Worm (Caenorhabditis elegans) whole organism, young adult: ENCODE measurements around the gene C18D11.1.

Experiments used
- B0019.2 ChIP-seq: fragments of 200-800 bp; sonication (Bioruptor generic); conservative IDR thresholded peaks from 2 replicates; pipeline ENCODE4 v1.3.6; 2022; ENCODE audit warnings: missing genetic modification reagents, missing genetic modification characterization, missing compliant biosample characterization
- B0261.1 ChIP-seq: sonication (generic microtip); optimal IDR thresholded peaks from 2 replicates; lab custom pipeline; 2016; ENCODE audit warnings: mild to moderate bottlenecking, missing genetic modification characterization, moderate library complexity, missing compliant biosample characterization
- D2030.7 ChIP-seq: fragments of 200-800 bp; sonication (Bioruptor generic); IDR thresholded peaks from 2 replicates; pipeline ENCODE4 v1.3.6; 2022; ENCODE audit warnings: missing genetic modification reagents, missing genetic modification characterization, missing compliant biosample characterization
- F39B2.1 ChIP-seq: fragments of 200-800 bp; sonication (Bioruptor generic); IDR thresholded peaks from 2 replicates; pipeline ENCODE4 v1.3.6; 2022; ENCODE audit warnings: missing genetic modification reagents, missing genetic modification characterization, missing compliant biosample characterization
- F57C9.4 ChIP-seq: sonication (generic microtip); optimal IDR thresholded peaks from 2 replicates; lab custom pipeline; 2017; ENCODE audit warnings: mild to moderate bottlenecking, missing genetic modification characterization, missing compliant biosample characterization
- K11D2.4 ChIP-seq: fragments of 200-800 bp; sonication (Bioruptor generic); IDR thresholded peaks from 2 replicates; pipeline ENCODE4 v1.3.6; 2022; ENCODE audit warnings: missing genetic modification reagents, missing genetic modification characterization, missing compliant biosample characterization
- Y53F4B.3 ChIP-seq: fragments of 200-800 bp; sonication (Bioruptor generic); IDR thresholded peaks from 2 replicates; pipeline ENCODE4 v1.3.6; 2022; ENCODE audit warnings: missing genetic modification reagents, missing genetic modification characterization, missing compliant biosample characterization
- Y53G8AR.9 ChIP-seq: fragments of 200-800 bp; sonication (Bioruptor generic); conservative IDR thresholded peaks from 2 replicates; pipeline ENCODE4 v1.3.6; 2022; ENCODE audit warnings: missing genetic modification reagents, missing genetic modification characterization, missing compliant biosample characterization
- ZK185.1 ChIP-seq: sonication (generic microtip); optimal IDR thresholded peaks from 2 replicates; lab custom pipeline; 2016; ENCODE audit warnings: mild to moderate bottlenecking, missing genetic modification characterization, missing compliant biosample characterization; ENCODE audit not compliant: poor library complexity, severe bottlenecking
- attf-5 ChIP-seq: fragments of 200-800 bp; sonication (Bioruptor generic); optimal IDR thresholded peaks from 2 replicates; lab custom pipeline; 2018; ENCODE audit warnings: mild to moderate bottlenecking, missing genetic modification characterization, missing compliant biosample characterization
- cebp-2 ChIP-seq: fragments of 200-800 bp; sonication (Bioruptor generic); IDR thresholded peaks from 2 replicates; pipeline ENCODE4 v1.3.6; 2022; ENCODE audit warnings: missing genetic modification characterization, missing compliant biosample characterization
- die-1 ChIP-seq: sonication (generic microtip); optimal IDR thresholded peaks from 2 replicates; lab custom pipeline; 2016; ENCODE audit warnings: missing genotype, mild to moderate bottlenecking, missing genetic modification characterization, missing compliant biosample characterization
- dpff-1 ChIP-seq: sonication (generic microtip); optimal IDR thresholded peaks from 2 replicates; lab custom pipeline; 2017; ENCODE audit warnings: mild to moderate bottlenecking, missing genetic modification characterization, missing compliant biosample characterization
- egl-18 ChIP-seq: fragments of 200-800 bp; sonication (Bioruptor generic); IDR thresholded peaks from 2 replicates; pipeline ENCODE4 v1.3.6; 2022; ENCODE audit warnings: missing genetic modification reagents, missing genetic modification characterization, missing compliant biosample characterization
- egrh-3 ChIP-seq: fragments of 200-800 bp; sonication (Bioruptor generic); IDR thresholded peaks from 2 replicates; pipeline ENCODE4 v1.3.6; 2022; ENCODE audit warnings: missing genetic modification reagents, missing genetic modification characterization, missing compliant biosample characterization
- hmg-1.2 ChIP-seq: fragments of 200-800 bp; sonication (Bioruptor generic); IDR thresholded peaks from 2 replicates; pipeline ENCODE4 v1.3.6; 2022; ENCODE audit warnings: missing genetic modification reagents, missing genetic modification characterization, missing compliant biosample characterization
- hsf-1 ChIP-seq: fragments of 200-800 bp; sonication (Bioruptor generic); IDR thresholded peaks from 2 replicates; pipeline ENCODE4 v1.3.6; 2022; ENCODE audit warnings: missing genetic modification reagents, missing genetic modification characterization, missing compliant biosample characterization
- lag-1 ChIP-seq: fragments of 200-800 bp; sonication (Bioruptor generic); IDR thresholded peaks from 2 replicates; pipeline ENCODE4 v1.3.6; 2022; ENCODE audit warnings: missing genetic modification reagents, missing genetic modification characterization, missing compliant biosample characterization
- lin-54 ChIP-seq: fragments of 200-800 bp; sonication (Bioruptor generic); optimal IDR thresholded peaks from 2 replicates; lab custom pipeline; 2018; ENCODE audit warnings: mild to moderate bottlenecking, missing genetic modification characterization, missing compliant biosample characterization
- lir-1 ChIP-seq: fragments of 200-800 bp; sonication (Bioruptor generic); conservative IDR thresholded peaks from 2 replicates; pipeline ENCODE4 v1.3.6; 2022; ENCODE audit warnings: missing genetic modification reagents, missing genetic modification characterization, missing compliant biosample characterization
- lsy-27 ChIP-seq: sonication (generic microtip); optimal IDR thresholded peaks from 2 replicates; lab custom pipeline; 2017; ENCODE audit warnings: missing genetic modification characterization, mild to moderate bottlenecking, missing compliant biosample characterization, antibody characterized with exemption, missing genotype, borderline replicate concordance; ENCODE audit not compliant: insufficient read depth
- madf-10 ChIP-seq: sonication (generic microtip); optimal IDR thresholded peaks from 2 replicates; lab custom pipeline; 2016; ENCODE audit warnings: mild to moderate bottlenecking, missing genetic modification characterization, missing compliant biosample characterization
- madf-3 ChIP-seq: fragments of 200-800 bp; sonication (Bioruptor generic); IDR thresholded peaks from 2 replicates; pipeline ENCODE4 v1.3.6; 2022; ENCODE audit warnings: missing genetic modification reagents, missing genetic modification characterization, missing compliant biosample characterization
- madf-8 ChIP-seq: fragments of 200-800 bp; sonication (Bioruptor generic); conservative IDR thresholded peaks from 2 replicates; pipeline ENCODE4 v1.3.6; 2022; ENCODE audit warnings: missing genetic modification reagents, missing genetic modification characterization, missing compliant biosample characterization
- nfya-1 ChIP-seq: sonication (generic microtip); optimal IDR thresholded peaks from 2 replicates; lab custom pipeline; 2017; ENCODE audit warnings: antibody characterized with exemption, missing compliant biosample characterization, missing genetic modification characterization, borderline replicate concordance; ENCODE audit not compliant: insufficient read depth
- nhr-27 ChIP-seq: fragments of 200-800 bp; sonication (Bioruptor generic); optimal IDR thresholded peaks from 2 replicates; lab custom pipeline; 2018; ENCODE audit warnings: mild to moderate bottlenecking, missing genetic modification characterization, moderate library complexity, missing compliant biosample characterization
- nhr-80 ChIP-seq: sonication (generic microtip); optimal IDR thresholded peaks from 2 replicates; lab custom pipeline; 2016; ENCODE audit warnings: missing genetic modification characterization, missing compliant biosample characterization
- pbrm-1 ChIP-seq: fragments of 200-800 bp; sonication (Bioruptor generic); IDR thresholded peaks from 2 replicates; pipeline ENCODE4 v1.3.6; 2022; ENCODE audit warnings: missing genetic modification reagents, missing genetic modification characterization, missing compliant biosample characterization
- rcor-1 ChIP-seq: fragments of 200-800 bp; sonication (Bioruptor generic); IDR thresholded peaks from 2 replicates; pipeline ENCODE4 v1.3.6; 2022; ENCODE audit warnings: missing genetic modification reagents, missing genetic modification characterization, missing compliant biosample characterization
- rpc-1 ChIP-seq, 2 experiments: fragments of 150-350 bp in 1 of 2; sonication (generic microtip) in 1 of 2; optimal IDR thresholded peaks; 2 replicates each; lab custom pipeline; 2014 to 2018; ENCODE audit warnings: missing biosample characterization in 1 of 2, missing genetic modification characterization in 1 of 2, missing genetic modification reagents in 1 of 2, missing genotype in 1 of 2
- snpc-1.1 ChIP-seq: sonication (generic microtip); optimal IDR thresholded peaks from 2 replicates; lab custom pipeline; 2017; ENCODE audit warnings: missing genetic modification characterization, mild to moderate bottlenecking, missing compliant biosample characterization, antibody characterized with exemption, moderate library complexity, missing genotype, missing genetic modification reagents; ENCODE audit not compliant: insufficient read depth
- snpc-3.4 ChIP-seq: sonication (generic microtip); optimal IDR thresholded peaks from 2 replicates; lab custom pipeline; 2017; ENCODE audit warnings: missing genetic modification characterization, mild to moderate bottlenecking, missing compliant biosample characterization, antibody characterized with exemption, moderate library complexity, missing genotype, missing genetic modification reagents
- somi-1 ChIP-seq: fragments of 200-800 bp; sonication (Bioruptor generic); optimal IDR thresholded peaks from 2 replicates; lab custom pipeline; 2018; ENCODE audit warnings: mild to moderate bottlenecking, missing genetic modification characterization, missing compliant biosample characterization
- tbx-9 ChIP-seq: sonication (generic microtip); optimal IDR thresholded peaks from 2 replicates; lab custom pipeline; 2016; ENCODE audit warnings: borderline replicate concordance, missing genetic modification characterization, inconsistent platforms, missing compliant biosample characterization
- unc-62 ChIP-seq: fragments of 150-350 bp; optimal IDR thresholded peaks from 2 replicates; lab custom pipeline; 2014; ENCODE audit warnings: missing biosample characterization, missing genetic modification reagents, missing genetic modification characterization
- zfh-2 ChIP-seq: fragments of 200-800 bp; sonication (Bioruptor generic); conservative IDR thresholded peaks from 2 replicates; pipeline ENCODE4 v1.3.6; 2022; ENCODE audit warnings: missing genetic modification reagents, missing genetic modification characterization, missing compliant biosample characterization
- ztf-18 ChIP-seq: sonication (generic microtip); optimal IDR thresholded peaks from 2 replicates; lab custom pipeline; 2016; ENCODE audit warnings: missing genotype, mild to moderate bottlenecking, missing genetic modification characterization, missing compliant biosample characterization
- ztf-6 ChIP-seq: fragments of 200-800 bp; sonication (Bioruptor generic); IDR thresholded peaks from 2 replicates; pipeline ENCODE4 v1.3.6; 2022; ENCODE audit warnings: missing genetic modification reagents, missing genetic modification characterization, missing compliant biosample characterization

Gene C18D11.1

DNA sequence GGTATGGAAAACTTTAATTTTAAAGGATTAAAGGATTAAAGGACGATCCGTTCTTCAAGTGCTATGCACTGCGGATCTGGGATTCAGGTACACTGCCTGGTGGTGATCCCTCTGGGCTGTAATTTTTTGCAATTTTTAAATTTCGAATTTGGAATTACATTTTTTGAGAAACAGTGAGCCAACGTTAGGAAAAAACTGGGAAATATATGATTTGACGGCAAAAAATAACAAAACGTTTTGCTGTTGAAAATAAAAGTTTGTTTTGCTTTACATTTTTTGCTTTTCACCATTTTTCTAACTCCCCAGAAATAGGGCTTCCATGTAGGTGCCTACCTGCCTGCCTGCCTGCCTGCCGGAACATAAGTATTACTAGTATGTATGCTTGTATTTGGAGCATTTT is 9.0 kb upstream of the C18D11.1 start, which contains the start of gene C18D11.10:
C18D11.10 (plus strand) TSS at position 301 of the 400 bp plus-strand sequence.
- TF ChIP-seq attf-5 (no peak), pbrm-1 (no peak), tbx-9 (tag; lab: Kevin White, UChicago) (no peak), D2030.7 (no peak), ztf-18 (tag; lab: Kevin White, UChicago) (no peak), F57C9.4 (no peak), somi-1 (GFP tag; lab: Kevin White, UChicago) (no peak), K11D2.4 (GFP tag; lab: Robert Waterston, UW) (no peak), madf-3 (GFP tag; lab: Robert Waterston, UW) (no peak), madf-8 (no peak)

DNA sequence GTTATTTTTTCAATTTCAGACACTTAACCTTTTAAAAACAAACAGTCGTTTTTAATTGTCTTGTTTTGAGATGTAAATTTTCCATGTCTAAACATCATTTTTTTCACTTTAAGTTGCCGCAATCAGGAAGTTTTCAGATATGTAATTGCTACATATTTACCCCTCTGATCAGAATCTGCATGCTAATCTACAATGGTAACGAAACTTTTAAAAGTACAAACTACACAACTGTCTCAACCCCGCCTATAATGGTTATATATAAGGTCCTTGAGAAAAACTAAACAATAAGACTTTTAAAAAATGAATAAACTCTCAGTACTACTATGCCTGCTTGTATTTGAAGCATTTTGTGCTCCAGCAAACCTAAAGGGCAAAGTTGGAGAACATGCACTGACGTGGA is 7.6 kb upstream of the C18D11.1 start, which contains the start of gene C18D11.9:
C18D11.9 (plus strand) TSS at position 301 of the 400 bp plus-strand sequence.
- TF ChIP-seq nhr-80 (tag; lab: Kevin White, UChicago), result no peak
- TF ChIP-seq Y53G8AR.9 (GFP tag; lab: Robert Waterston, UW), result no peak
- no peak for TF ChIP-seq egrh-3 (GFP tag; lab: Robert Waterston, UW)
- no peak for TF ChIP-seq lsy-27 (tag; lab: Kevin White, UChicago)
- no peak for TF ChIP-seq nfya-1 (tag; lab: Kevin White, UChicago)
- no peak for TF ChIP-seq rpc-1 (optimal IDR thresholded peaks at IDR 0.05; lab: Kevin White, UChicago)
- TF ChIP-seq rpc-1 (tag; optimal IDR thresholded peaks at IDR 0.05; lab: Kevin White, UChicago), result no peak
- TF ChIP-seq dpff-1 (tag; lab: Kevin White, UChicago), result no peak
- TF ChIP-seq egl-18 (GFP tag; lab: Robert Waterston, UW), result no peak
- no peak for TF ChIP-seq cebp-2 (GFP tag; lab: Robert Waterston, UW)
- no peak for TF ChIP-seq B0261.1
- no peak for TF ChIP-seq ztf-6 (GFP tag; lab: Robert Waterston, UW)
- no peak for TF ChIP-seq tbx-9 (tag; lab: Kevin White, UChicago)
- no peak for TF ChIP-seq hsf-1 (GFP tag; lab: Robert Waterston, UW)
- no peak for TF ChIP-seq lin-54 (GFP tag; lab: Kevin White, UChicago)
- no peak for TF ChIP-seq die-1 (tag; lab: Kevin White, UChicago)
- no peak for TF ChIP-seq nhr-27
- TF ChIP-seq lag-1 (GFP tag; lab: Robert Waterston, UW), result no peak
- TF ChIP-seq madf-10 (tag; lab: Kevin White, UChicago), result no peak
- TF ChIP-seq rcor-1 (GFP tag; lab: Robert Waterston, UW), result no peak

DNA sequence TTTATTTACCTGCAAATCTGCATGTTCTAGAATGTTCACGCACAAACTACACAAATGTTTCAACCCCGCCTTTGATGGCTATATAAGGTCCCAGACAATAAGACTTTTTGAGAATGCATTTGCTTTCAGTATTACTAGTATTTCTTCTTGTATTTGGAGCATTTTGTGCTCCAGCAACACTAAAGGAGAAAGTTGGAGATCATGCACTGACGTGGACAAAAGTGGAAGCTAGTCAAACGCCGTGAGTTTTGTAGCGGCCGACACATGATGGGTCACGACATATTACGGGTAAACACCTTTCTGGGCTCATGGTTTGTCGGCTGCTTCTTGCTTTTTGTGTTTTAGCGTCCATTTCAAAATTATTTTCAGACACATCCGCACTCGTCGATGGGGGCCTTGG is 5.9 kb upstream of the C18D11.1 start, which contains the start of gene C18D11.6:
C18D11.6 (plus strand) TSS at position 110 of the 400 bp plus-strand sequence.
- TF ChIP-seq Y53F4B.3 (GFP tag; lab: Robert Waterston, UW) (no peak), hmg-1.2 (GFP tag; lab: Robert Waterston, UW) (no peak), snpc-3.4 (tag; lab: Kevin White, UChicago) (no peak), snpc-1.1 (no peak), B0019.2 (GFP tag; lab: Robert Waterston, UW) (no peak), B0261.1 (no peak), rpc-1 (optimal IDR thresholded peaks at IDR 0.05; lab: Kevin White, UChicago) (no peak), rpc-1 (tag; optimal IDR thresholded peaks at IDR 0.05; lab: Kevin White, UChicago) (no peak), pbrm-1 (no peak), lir-1 (GFP tag; lab: Robert Waterston, UW) (no peak), ZK185.1 (no peak), zfh-2 (no peak), unc-62 (no peak), F39B2.1 (GFP tag; lab: Robert Waterston, UW) (no peak)
